Fruit fly (Drosophila melanogaster): ENCODE data around the gene Jon99Fii.

- TF ChIP-seq pan (optimal IDR thresholded peaks at IDR 0.05) (no peak), CG8478 (optimal IDR thresholded peaks at IDR 0.05) (no peak), psq (optimal IDR thresholded peaks at IDR 0.05) (no peak), usp (GFP tag; optimal IDR thresholded peaks at IDR 0.05) (no peak)
Observed at dm6 chr3R:30529570-30529969, 41.8 kb upstream of the Jon99Fii start.

Data from whole organism.